Fruit fly (Drosophila melanogaster): ENCODE data around the gene DopEcR.

- TF ChIP-seq CG3032 (tag; optimal IDR thresholded peaks at IDR 0.05) (no peak), Blimp-1 (GFP tag; optimal IDR thresholded peaks at IDR 0.05) (no peak), Smox (GFP tag; optimal IDR thresholded peaks at IDR 0.05) (peak; percentile 30), Eip75B (GFP tag; optimal IDR thresholded peaks at IDR 0.05) (no peak), Sox15 (GFP tag; optimal IDR thresholded peaks at IDR 0.05) (no peak), CG10631 (GFP tag; optimal IDR thresholded peaks at IDR 0.05) (no peak), CG6792 (GFP tag; optimal IDR thresholded peaks at IDR 0.05) (no peak), spab (GFP tag; optimal IDR thresholded peaks at IDR 0.05) (no peak), cyc (GFP tag; optimal IDR thresholded peaks at IDR 0.05) (peak; percentile 37), svp (GFP tag) (peak; percentile 72), topi (GFP tag; optimal IDR thresholded peaks at IDR 0.05) (peak; percentile 54), fd59A (GFP tag; optimal IDR thresholded peaks at IDR 0.05) (no peak), CG3919 (GFP tag; optimal IDR thresholded peaks at IDR 0.05) (peak; percentile 39)
Observed at dm6 chr3L:4389104-4389503, 8.9 kb upstream of the DopEcR start.

Data from whole organism, prepupa.